Worm (Caenorhabditis elegans): ENCODE data around the gene sre-11.

DNA sequence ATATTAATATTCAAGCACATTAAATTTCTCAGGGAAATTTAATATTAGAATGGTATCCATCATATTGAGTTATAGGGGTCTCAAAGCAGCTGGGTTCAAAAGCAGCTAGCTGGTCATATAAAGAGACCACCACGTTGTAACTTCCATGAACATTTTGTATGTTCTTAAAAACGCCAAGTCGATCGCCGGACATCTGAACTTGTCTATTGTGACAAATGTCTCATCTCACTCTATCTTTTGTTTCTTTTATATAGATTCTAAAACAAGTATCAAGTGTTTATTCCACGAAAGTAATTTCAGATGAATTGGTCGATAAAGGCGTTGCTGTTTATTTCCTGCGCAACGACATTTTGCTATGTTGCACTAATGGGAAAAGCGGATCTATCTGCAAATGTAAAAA lies 13.1 kb upstream of the sre-11 start, which contains the start of gene ZK105.3:
- TF ChIP-seq ceh-82 (tag; optimal IDR thresholded peaks at IDR 0.05) (no peak), lin-11 (tag; optimal IDR thresholded peaks at IDR 0.05) (no peak), aly-2 (tag; optimal IDR thresholded peaks at IDR 0.05) (no peak), egl-27 (tag; optimal IDR thresholded peaks at IDR 0.05) (no peak), ZK546.5 (tag; optimal IDR thresholded peaks at IDR 0.05) (no peak)

All from whole organism, L2 larva.